Fruit fly (Drosophila melanogaster) whole organism, embryonic: Measurements from ENCODE around the gene CG15343.

Experiments used
- Atf3 ChIP-seq: fragments of 200-800 bp; sonication (Bioruptor generic); optimal IDR thresholded peaks from 3 replicates; lab custom pipeline; 2016; ENCODE audit warnings: missing biosample characterization, missing genetic modification characterization
- B-H2 ChIP-seq: fragments of 200-800 bp; sonication (Bioruptor generic); optimal IDR thresholded peaks from 2 replicates; lab custom pipeline; 2018; ENCODE audit warnings: missing biosample characterization, mild to moderate bottlenecking, missing genetic modification characterization
- CG10321 ChIP-seq: fragments of 200-800 bp; sonication (Bioruptor generic); IDR thresholded peaks from 2 replicates; pipeline ENCODE4 v1.3.6; 2022; ENCODE audit warnings: missing biosample characterization, missing genetic modification characterization
- CG11093 ChIP-seq: fragments of 200-800 bp; sonication (Bioruptor generic); IDR thresholded peaks from 3 replicates; pipeline ENCODE4 v1.3.6; 2022; ENCODE audit warnings: missing biosample characterization, missing genetic modification characterization
- CG11504 ChIP-seq: fragments of 200-800 bp; sonication (Bioruptor generic); optimal IDR thresholded peaks from 3 replicates; lab custom pipeline; 2019; ENCODE audit warnings: missing biosample characterization, mild to moderate bottlenecking, missing genetic modification characterization, moderate library complexity
- CG12071 ChIP-seq: fragments of 200-800 bp; sonication (Bioruptor generic); optimal IDR thresholded peaks from 3 replicates; lab custom pipeline; 2018; ENCODE audit warnings: missing biosample characterization, mild to moderate bottlenecking, missing genetic modification characterization
- CG13424 ChIP-seq: fragments of 200-800 bp; sonication (Bioruptor generic); optimal IDR thresholded peaks from 2 replicates; lab custom pipeline; 2019; ENCODE audit warnings: missing biosample characterization, mild to moderate bottlenecking, missing genetic modification characterization, moderate library complexity
- CG15269 ChIP-seq: fragments of 200-800 bp; sonication (Bioruptor generic); optimal IDR thresholded peaks from 2 replicates; lab custom pipeline; 2018; ENCODE audit warnings: missing biosample characterization, mild to moderate bottlenecking, missing genetic modification characterization, moderate library complexity
- CG17361 ChIP-seq: fragments of 200-800 bp; sonication (Bioruptor generic); IDR thresholded peaks from 3 replicates; pipeline ENCODE4 v1.3.6; 2022; ENCODE audit warnings: missing biosample characterization, missing genetic modification characterization
- CG17802 ChIP-seq: fragments of 200-800 bp; sonication (Bioruptor generic); optimal IDR thresholded peaks from 2 replicates; lab custom pipeline; 2018; ENCODE audit warnings: missing biosample characterization, mild to moderate bottlenecking, missing genetic modification characterization, moderate library complexity
- CG2678 ChIP-seq: fragments of 200-800 bp; sonication (Bioruptor generic); optimal IDR thresholded peaks from 3 replicates; lab custom pipeline; 2019; ENCODE audit warnings: missing biosample characterization, mild to moderate bottlenecking, missing genetic modification characterization, moderate library complexity
- CG34422 ChIP-seq: fragments of 200-800 bp; sonication (Bioruptor generic); IDR thresholded peaks from 3 replicates; pipeline ENCODE4 v1.3.6; 2022; ENCODE audit warnings: missing biosample characterization, missing genetic modification characterization
- CG4282 ChIP-seq: fragments of 200-800 bp; sonication (Bioruptor generic); optimal IDR thresholded peaks from 2 replicates; lab custom pipeline; 2016; ENCODE audit warnings: missing biosample characterization, missing genetic modification characterization
- CG4328 ChIP-seq: fragments of 200-800 bp; sonication (Bioruptor generic); optimal IDR thresholded peaks from 3 replicates; lab custom pipeline; 2017; ENCODE audit warnings: missing biosample characterization, missing genetic modification reagents, missing genetic modification characterization
- CG4820 ChIP-seq: fragments of 200-800 bp; sonication (Bioruptor generic); optimal IDR thresholded peaks from 3 replicates; lab custom pipeline; 2016; ENCODE audit warnings: missing biosample characterization, missing genetic modification characterization
- CG6254 ChIP-seq: fragments of 200-800 bp; sonication (Bioruptor generic); optimal IDR thresholded peaks from 3 replicates; lab custom pipeline; 2017; ENCODE audit warnings: mild to moderate bottlenecking, missing biosample characterization, missing genetic modification reagents, missing genetic modification characterization
- CG7372 ChIP-seq: fragments of 200-800 bp; sonication (Bioruptor generic); IDR thresholded peaks from 2 replicates; pipeline ENCODE4 v1.3.6; 2022; ENCODE audit warnings: missing biosample characterization, missing genetic modification characterization
- CG8359 ChIP-seq: fragments of 200-800 bp; sonication (Bioruptor generic); optimal IDR thresholded peaks from 2 replicates; lab custom pipeline; 2017; ENCODE audit warnings: missing biosample characterization, mild to moderate bottlenecking, missing genetic modification characterization, borderline replicate concordance
- CG9817 ChIP-seq: fragments of 200-800 bp; sonication (Bioruptor generic); optimal IDR thresholded peaks from 2 replicates; lab custom pipeline; 2018; ENCODE audit warnings: missing biosample characterization, mild to moderate bottlenecking, missing genetic modification characterization, moderate library complexity
- CoRest ChIP-seq: fragments of 200-800 bp; sonication (Bioruptor generic); optimal IDR thresholded peaks from 3 replicates; lab custom pipeline; 2018; ENCODE audit warnings: missing biosample characterization, mild to moderate bottlenecking, missing genetic modification characterization, moderate library complexity
- D ChIP-seq, 2 experiments: fragments of 200-800 bp in 1 of 2; fragments of >200 bp in 1 of 2; sonication (Bioruptor generic) in 1 of 2; optimal IDR thresholded peaks; 2 replicates in 1 of 2; 3 replicates in 1 of 2; lab custom pipeline; 2017; ENCODE audit warnings: mild to moderate bottlenecking in 1 of 2, missing biosample characterization in 1 of 2, missing genetic modification characterization in 1 of 2, missing genetic modification reagents in 1 of 2
- Gug ChIP-seq: fragments of 200-800 bp; sonication (Bioruptor generic); IDR thresholded peaks from 4 replicates; pipeline ENCODE4 v1.3.6; 2022; ENCODE audit warnings: missing biosample characterization, missing genetic modification characterization
- H2.0 ChIP-seq: fragments of 200-800 bp; sonication (Bioruptor generic); IDR thresholded peaks from 2 replicates; pipeline ENCODE4 v1.3.6; 2022; ENCODE audit warnings: missing biosample characterization, missing genetic modification characterization
- Hr39 ChIP-seq: fragments of >200 bp; optimal IDR thresholded peaks from 2 replicates; lab custom pipeline; 2017
- Opbp ChIP-seq: fragments of 200-800 bp; sonication (Bioruptor generic); IDR thresholded peaks from 3 replicates; pipeline ENCODE4 v1.3.6; 2022; ENCODE audit warnings: missing biosample characterization, missing genetic modification characterization; ENCODE audit not compliant: partially characterized antibody
- Six4 ChIP-seq: fragments of 200-800 bp; sonication (Bioruptor generic); optimal IDR thresholded peaks from 2 replicates; lab custom pipeline; 2016; ENCODE audit warnings: missing biosample characterization, missing genetic modification characterization
- Sox102F ChIP-seq: fragments of 200-800 bp; sonication (Bioruptor generic); optimal IDR thresholded peaks from 2 replicates; lab custom pipeline; 2018; ENCODE audit warnings: missing biosample characterization, mild to moderate bottlenecking, missing genetic modification characterization, moderate library complexity
- Xbp1 ChIP-seq: fragments of 200-800 bp; sonication (Bioruptor generic); optimal IDR thresholded peaks from 3 replicates; lab custom pipeline; 2016; ENCODE audit warnings: missing biosample characterization, mild to moderate bottlenecking, missing genetic modification characterization
- cad ChIP-seq: fragments of >200 bp; optimal IDR thresholded peaks from 2 replicates; lab custom pipeline; 2017; ENCODE audit warnings: missing biosample characterization, missing genetic modification characterization
- dmrt99B ChIP-seq: fragments of 200-800 bp; sonication (Bioruptor generic); optimal IDR thresholded peaks from 2 replicates; lab custom pipeline; 2018; ENCODE audit warnings: missing biosample characterization, mild to moderate bottlenecking, missing genetic modification characterization, moderate library complexity
- en ChIP-seq: fragments of 200-800 bp; sonication (Bioruptor generic); optimal IDR thresholded peaks from 2 replicates; lab custom pipeline; 2016; ENCODE audit warnings: missing biosample characterization, missing genetic modification characterization
- gem ChIP-seq: fragments of 200-800 bp; sonication (Bioruptor generic); optimal IDR thresholded peaks from 2 replicates; lab custom pipeline; 2019; ENCODE audit warnings: missing biosample characterization, mild to moderate bottlenecking, missing genetic modification characterization, moderate library complexity
- grau ChIP-seq: fragments of 200-800 bp; optimal IDR thresholded peaks from 3 replicates; lab custom pipeline; 2019; ENCODE audit warnings: missing biosample characterization, mild to moderate bottlenecking, missing genetic modification characterization, moderate library complexity
- ham ChIP-seq: fragments of 200-800 bp; sonication (Bioruptor generic); IDR thresholded peaks from 2 replicates; pipeline ENCODE4 v1.3.6; 2022; ENCODE audit warnings: missing biosample characterization, missing genetic modification characterization
- ind ChIP-seq: fragments of 200-800 bp; sonication (Bioruptor generic); optimal IDR thresholded peaks from 3 replicates; lab custom pipeline; 2016; ENCODE audit warnings: missing biosample characterization, missing genetic modification characterization
- jumu ChIP-seq: fragments of 200-800 bp; sonication (Bioruptor generic); optimal IDR thresholded peaks from 3 replicates; lab custom pipeline; 2016; ENCODE audit warnings: missing biosample characterization, missing genetic modification characterization
- lov ChIP-seq, 2 experiments: fragments of 200-800 bp in 1 of 2; fragments of >200 bp in 1 of 2; sonication (Bioruptor generic) in 1 of 2; IDR thresholded peaks in 1 of 2; optimal IDR thresholded peaks in 1 of 2; 2 replicates in 1 of 2; 3 replicates in 1 of 2; pipeline versions ENCODE4 v1.3.6 to Lab custom; 2017 to 2022; ENCODE audit warnings: missing biosample characterization in 1 of 2, missing genetic modification characterization in 1 of 2
- prd ChIP-seq, 3 experiments: fragments of >200 bp in 2 of 3; fragments of 200-800 bp in 1 of 3; sonication (Bioruptor generic) in 1 of 3; optimal IDR thresholded peaks in 2 of 3; IDR thresholded peaks in 1 of 3; 2 replicates in 2 of 3; 3 replicates in 1 of 3; pipeline versions ENCODE4 v1.3.6 to Lab custom; 2017 to 2022; ENCODE audit warnings: missing biosample characterization in 1 of 3, missing genetic modification characterization in 1 of 3
- row ChIP-seq: fragments of 200-800 bp; sonication (Bioruptor generic); IDR thresholded peaks from 3 replicates; pipeline ENCODE4 v1.3.6; 2022; ENCODE audit warnings: missing biosample characterization, missing genetic modification characterization
- run ChIP-seq: fragments of 200-800 bp; sonication (Bioruptor generic); optimal IDR thresholded peaks from 3 replicates; lab custom pipeline; 2018; ENCODE audit warnings: missing biosample characterization, mild to moderate bottlenecking, missing genetic modification characterization
- salm ChIP-seq: fragments of 200-800 bp; sonication (Bioruptor generic); optimal IDR thresholded peaks from 2 replicates; lab custom pipeline; 2018; ENCODE audit warnings: missing biosample characterization, mild to moderate bottlenecking, missing genetic modification characterization
- sc ChIP-seq, 3 experiments: fragments of >200 bp in 2 of 3; fragments of 200-800 bp in 1 of 3; sonication (Bioruptor generic) in 1 of 3; optimal IDR thresholded peaks; 2 replicates in 2 of 3; 3 replicates in 1 of 3; lab custom pipeline; 2017; ENCODE audit warnings: mild to moderate bottlenecking in 1 of 3, missing biosample characterization in 1 of 3, missing genetic modification characterization in 1 of 3, missing genetic modification reagents in 1 of 3
- scrt ChIP-seq: fragments of 200-800 bp; sonication (Bioruptor generic); optimal IDR thresholded peaks from 2 replicates; lab custom pipeline; 2018; ENCODE audit warnings: missing biosample characterization, mild to moderate bottlenecking, missing genetic modification characterization, moderate library complexity
- sisA ChIP-seq: fragments of 200-800 bp; sonication (Bioruptor generic); IDR thresholded peaks from 2 replicates; pipeline ENCODE4 v1.3.6; 2022; ENCODE audit warnings: missing biosample characterization, missing genetic modification characterization
- sr ChIP-seq: fragments of 200-800 bp; sonication (Bioruptor generic); IDR thresholded peaks from 3 replicates; pipeline ENCODE4 v1.3.6; 2022; ENCODE audit warnings: missing biosample characterization, missing genetic modification characterization
- stc ChIP-seq: fragments of 200-800 bp; sonication (Bioruptor generic); IDR thresholded peaks from 2 replicates; pipeline ENCODE4 v1.3.6; 2022; ENCODE audit warnings: missing biosample characterization, missing genetic modification characterization
- stwl ChIP-seq: fragments of 200-800 bp; sonication (Bioruptor generic); optimal IDR thresholded peaks from 3 replicates; lab custom pipeline; 2018; ENCODE audit warnings: missing biosample characterization, mild to moderate bottlenecking, missing genetic modification characterization, moderate library complexity
- toy ChIP-seq: fragments of 200-800 bp; sonication (Bioruptor generic); IDR thresholded peaks from 2 replicates; pipeline ENCODE4 v1.3.6; 2022; ENCODE audit warnings: missing biosample characterization, missing genetic modification characterization
- vvl ChIP-seq: fragments of 200-800 bp; sonication (Bioruptor generic); IDR thresholded peaks from 2 replicates; pipeline ENCODE4 v1.3.6; 2022; ENCODE audit warnings: missing biosample characterization, missing genetic modification characterization

Gene CG15343

dm6 chrX:8263236-8263635 lies 10.4 kb downstream of the CG15343 start:
- TF ChIP-seq CG4820 (GFP tag; lab: Kevin White, UChicago) (no peak), CG15269 (tag; lab: Kevin White, UChicago) (peak; percentile 38), CG12071 (GFP tag; lab: Kevin White, UChicago) (no peak), cad (GFP tag; lab: Kevin White, UChicago) (no peak), CoRest (tag; lab: Kevin White, UChicago) (peak; percentile 29), salm (tag; lab: Kevin White, UChicago) (no peak), row (peak; percentile 54; the same call in 2 of the 3 replicates), lov (optimal IDR thresholded peaks at IDR 0.05; lab: Kevin White, UChicago) (no peak), lov (GFP tag; IDR thresholded peaks at IDR 0.05; lab: Robert Waterston, UW) (no peak), prd (optimal IDR thresholded peaks at IDR 0.05; lab: Kevin White, UChicago) (no peak), prd (GFP tag; IDR thresholded peaks at IDR 0.05; lab: Robert Waterston, UW) (peak; percentile 18; the same call in 1 of the 3 replicates), CG7372 (no peak), Hr39 (lab: Kevin White, UChicago) (no peak), CG13424 (tag; lab: Kevin White, UChicago) (peak; percentile 16), Six4 (GFP tag; lab: Kevin White, UChicago) (no peak), stc (GFP tag; lab: Robert Waterston, UW) (no peak), en (GFP tag; lab: Kevin White, UChicago) (no peak), jumu (no peak), CG34422 (GFP tag; lab: Robert Waterston, UW) (no peak), Opbp (no peak), sisA (GFP tag; lab: Robert Waterston, UW) (0 out of 2 replicates have a peak, but pooled peaks have one; percentile 27), stwl (no peak), gem (tag; lab: Kevin White, UChicago) (peak; percentile 34), D (optimal IDR thresholded peaks at IDR 0.05; lab: Kevin White, UChicago) (no peak), D (GFP tag; optimal IDR thresholded peaks at IDR 0.05; lab: Kevin White, UChicago) (no peak), ham (GFP tag; lab: Robert Waterston, UW) (no peak), ind (peak; percentile 34), Sox102F (GFP tag; lab: Kevin White, UChicago) (peak; percentile 20), scrt (GFP tag; lab: Kevin White, UChicago) (no peak), CG17802 (no peak), Atf3 (GFP tag; lab: Kevin White, UChicago) (no peak), CG4328 (GFP tag; lab: Kevin White, UChicago) (no peak), CG6254 (GFP tag; lab: Kevin White, UChicago) (no peak), CG8359 (no peak), Gug (GFP tag; lab: Robert Waterston, UW) (no peak), CG10321 (GFP tag; lab: Robert Waterston, UW) (no peak), sc (optimal IDR thresholded peaks at IDR 0.05; lab: Kevin White, UChicago) (no peak), sc (GFP tag; optimal IDR thresholded peaks at IDR 0.05; lab: Kevin White, UChicago) (no peak), CG11093 (no peak), CG17361 (GFP tag; lab: Robert Waterston, UW) (peak; percentile 42; the same call in 1 of the 3 replicates), CG4282 (no peak), toy (GFP tag; lab: Robert Waterston, UW) (no peak), sr (no peak), run (tag; lab: Kevin White, UChicago) (no peak), vvl (GFP tag; lab: Robert Waterston, UW) (no peak), H2.0 (GFP tag; lab: Robert Waterston, UW) (no peak), CG2678 (tag; lab: Kevin White, UChicago) (peak; percentile 44), dmrt99B (tag; lab: Kevin White, UChicago) (peak; percentile 25), CG9817 (tag; lab: Kevin White, UChicago) (no peak), grau (tag; lab: Kevin White, UChicago) (peak; percentile 76), B-H2 (GFP tag; lab: Kevin White, UChicago) (no peak), Xbp1 (GFP tag; lab: Kevin White, UChicago) (peak; percentile 1), CG11504 (tag; lab: Kevin White, UChicago) (peak; percentile 43)
